Fruit fly (Drosophila melanogaster) whole organism, larva: ENCODE results near the gene cact.

Experiments used
- noc ChIP-seq: fragments of 200-800 bp; sonication (Bioruptor generic); optimal IDR thresholded peaks from 3 replicates; lab custom pipeline; 2019; ENCODE audit warnings: missing biosample characterization, mild to moderate bottlenecking, missing genetic modification characterization, moderate library complexity

The cact gene

dm6 chr2L:16329625-16330024 is 3.6 kb upstream of the cact start, which contains the start of gene CG4440:
TSS of gene CG4440 (plus strand) at chr2L:16329925.
- no peak for TF ChIP-seq noc

- no peak for TF ChIP-seq noc
These were observed 3.1 kb upstream of the cact start, which contains the start of gene mRpL4 for dm6 chr2L:16329102-16329520. TSS of gene mRpL4 (minus strand) at chr2L:16329132.

dm6 chr2L:16326892-16327291 is 885 bp upstream of the cact start, which contains the start of gene CG4278:
TSS of gene CG4278 (plus strand) at chr2L:16327069.
- no peak for TF ChIP-seq noc

- TF ChIP-seq noc = no peak
These were observed 1.2 kb downstream of the cact start for dm6 chr2L:16324833-16325232.

DNA sequence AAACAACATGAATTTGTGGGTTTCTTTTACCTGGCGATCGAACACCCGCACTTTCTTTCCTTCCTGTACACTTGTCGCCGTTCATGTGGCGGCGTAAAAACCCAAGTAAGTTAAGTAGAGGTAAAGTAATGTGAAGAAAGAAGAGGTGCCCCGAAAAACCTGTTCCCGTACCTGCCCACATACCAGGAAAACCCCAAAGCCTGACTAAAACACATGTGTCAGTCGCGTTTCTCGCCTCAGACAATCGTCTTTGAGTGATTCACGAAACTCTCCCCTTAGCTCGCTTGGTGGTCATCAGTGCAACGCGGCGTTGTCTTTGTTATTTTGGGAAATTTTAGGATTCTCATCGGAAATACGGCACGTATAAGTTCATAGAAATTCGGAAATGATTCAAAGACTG is 2.5 kb downstream of the cact start:
- TF ChIP-seq noc = no peak

DNA sequence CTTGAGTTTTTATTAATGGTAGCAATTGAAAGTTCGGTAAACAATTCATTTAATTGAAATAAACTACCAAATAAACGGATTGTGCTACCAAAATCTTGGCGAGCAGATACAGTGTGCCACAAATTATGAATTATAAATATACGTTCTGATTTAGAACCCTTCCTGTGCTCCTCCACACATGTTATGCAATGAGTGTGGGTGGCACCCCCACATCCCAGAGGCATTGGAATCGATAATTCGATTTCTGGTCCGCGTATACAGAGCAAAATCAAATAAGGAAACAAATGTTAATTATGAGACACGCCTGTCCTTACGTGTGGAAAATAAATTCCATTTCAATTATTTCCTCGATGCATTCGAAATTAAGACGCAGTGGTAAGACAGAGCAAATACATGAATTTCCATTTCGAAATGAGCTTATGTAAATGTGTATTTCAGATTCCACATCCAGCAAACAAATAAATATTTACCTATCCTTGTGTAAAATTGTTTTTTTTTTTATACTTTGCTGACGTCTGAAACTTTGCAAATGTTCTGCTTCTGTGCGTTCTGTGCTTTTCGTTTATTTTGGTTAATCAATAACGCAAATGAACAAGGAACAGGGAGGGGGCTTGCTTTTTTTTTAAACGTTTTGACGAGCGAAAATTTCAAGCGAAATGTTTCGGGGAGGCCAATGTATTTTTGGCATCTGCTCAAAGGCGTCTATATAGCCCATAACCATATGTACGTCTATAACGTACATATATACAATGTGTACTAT is 4.0 kb downstream of the cact start:
- TF ChIP-seq noc = no peak

DNA sequence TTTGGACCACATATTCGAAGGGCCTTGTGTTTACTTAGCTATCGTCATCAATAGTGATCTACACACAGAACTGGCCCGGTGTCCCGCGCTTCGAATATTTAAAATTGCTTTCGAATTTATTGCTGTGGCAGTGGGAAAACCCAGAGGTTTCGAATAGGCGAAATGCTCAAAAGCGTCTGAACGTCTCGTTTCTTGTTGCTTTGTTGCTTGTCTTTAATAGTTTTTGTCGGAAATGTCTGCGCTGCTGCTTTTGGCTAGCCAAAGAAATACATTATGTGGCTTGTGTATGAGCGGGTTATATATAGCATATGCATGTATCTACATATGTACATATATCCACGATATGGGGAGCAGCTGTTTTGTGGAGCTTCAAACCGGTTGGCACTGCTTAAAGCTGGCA is 4.8 kb downstream of the cact start:
- no peak for TF ChIP-seq noc

- TF ChIP-seq noc = no peak
These were observed 5.6 kb downstream of the cact start for dm6 chr2L:16320428-16320827.

- TF ChIP-seq noc = peak; percentile 21
These were observed 6.3 kb downstream of the cact start for dm6 chr2L:16319743-16320142.

dm6 chr2L:16317777-16318610 is 8.0 kb downstream of the cact start:
- TF ChIP-seq noc = peak; percentile 4

DNA sequence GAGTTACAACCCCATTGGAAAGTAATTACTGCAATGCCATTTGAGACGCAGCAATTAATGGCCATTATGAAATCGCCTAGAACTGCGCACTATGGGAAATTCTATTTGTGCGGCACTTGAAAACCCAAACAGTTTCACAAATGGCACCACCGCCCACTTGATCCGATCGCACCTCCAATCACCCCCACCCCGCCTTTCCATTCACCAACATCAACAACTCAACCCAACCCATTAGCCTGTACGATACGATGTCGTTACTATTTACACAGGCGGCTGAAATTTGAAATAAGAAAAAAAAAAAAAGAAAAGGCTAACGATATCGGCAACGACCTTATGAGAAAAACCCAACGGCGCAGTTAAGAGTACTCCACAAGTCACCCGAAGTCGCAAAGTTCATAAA is 8.9 kb downstream of the cact start:
- TF ChIP-seq noc = no peak

- TF ChIP-seq noc = no peak
These were observed 9.6 kb downstream of the cact start for dm6 chr2L:16316410-16316809.

DNA sequence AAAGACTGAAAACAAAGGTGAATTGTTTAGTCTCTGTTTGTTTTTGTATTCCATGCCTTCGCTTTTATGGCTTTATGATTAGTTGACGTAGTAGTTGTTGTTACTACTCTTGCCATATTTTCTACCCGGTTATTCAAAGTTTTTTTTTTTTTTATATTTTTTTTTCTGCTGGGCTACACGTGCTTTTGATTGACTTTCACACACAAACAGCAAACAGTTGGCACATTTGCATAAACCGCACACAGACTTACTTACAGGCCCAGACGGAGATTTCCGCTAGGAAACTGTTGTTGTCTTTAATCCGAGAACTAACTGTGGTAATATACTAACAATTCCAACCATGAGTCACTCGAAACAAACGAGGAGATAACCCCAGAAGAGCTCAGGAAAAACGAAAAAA is 10.2 kb downstream of the cact start:
- TF ChIP-seq noc = no peak

DNA sequence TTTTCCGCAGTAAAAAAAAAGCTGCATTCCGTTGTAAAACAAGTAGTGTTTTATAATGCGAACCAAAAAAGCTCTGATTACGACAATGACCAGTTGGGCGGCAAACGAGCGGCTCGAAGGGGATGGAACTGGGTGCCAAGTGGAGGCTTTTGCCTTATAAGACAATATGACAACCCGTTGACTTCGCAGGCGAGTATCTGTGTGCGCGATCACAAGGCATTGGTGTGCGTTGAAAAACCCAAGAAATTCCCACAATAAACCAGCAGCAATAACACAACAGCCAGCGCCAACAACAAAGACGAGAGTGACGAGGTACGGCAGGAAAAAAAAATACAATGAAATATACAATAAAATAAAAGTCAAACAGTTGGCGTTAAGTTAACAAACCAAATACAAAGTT is 11.0 kb downstream of the cact start:
- TF ChIP-seq noc = peak; percentile 6

DNA sequence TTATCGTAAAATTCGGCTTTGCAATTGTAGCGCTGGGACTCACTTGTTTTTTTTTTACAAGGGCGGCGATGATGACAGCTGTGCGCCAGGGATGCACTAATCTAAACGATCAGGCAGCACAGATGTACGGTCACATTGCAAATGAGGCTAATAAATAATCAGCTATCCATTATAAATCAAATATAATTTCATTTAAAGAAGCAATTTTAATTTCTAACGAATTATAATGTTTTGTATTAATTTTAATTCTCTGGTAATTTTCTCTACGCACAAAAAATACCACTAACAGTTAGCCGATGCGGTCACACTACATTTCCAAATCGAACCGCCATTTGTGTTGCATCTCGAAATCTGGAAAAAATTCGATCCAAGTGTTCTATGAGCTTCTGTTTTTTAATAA is 15.4 kb downstream of the cact start, which contains the start of the genes cni and fzy:
Gene cni, minus strand, starts transcription at position 79 of the 400 bp plus-strand sequence.
Gene fzy, plus strand, starts transcription at position 309 of the 400 bp plus-strand sequence.
- no peak for TF ChIP-seq noc

dm6 chr2L:16307026-16307703 is 18.8 kb downstream of the cact start, which contains the start of the genes CG5861 and Syx5:
TSS of gene CG5861 (minus strand) at chr2L:16307298.
TSS of gene Syx5 (plus strand) at chr2L:16307346.
- peak; percentile 74 for TF ChIP-seq noc

DNA sequence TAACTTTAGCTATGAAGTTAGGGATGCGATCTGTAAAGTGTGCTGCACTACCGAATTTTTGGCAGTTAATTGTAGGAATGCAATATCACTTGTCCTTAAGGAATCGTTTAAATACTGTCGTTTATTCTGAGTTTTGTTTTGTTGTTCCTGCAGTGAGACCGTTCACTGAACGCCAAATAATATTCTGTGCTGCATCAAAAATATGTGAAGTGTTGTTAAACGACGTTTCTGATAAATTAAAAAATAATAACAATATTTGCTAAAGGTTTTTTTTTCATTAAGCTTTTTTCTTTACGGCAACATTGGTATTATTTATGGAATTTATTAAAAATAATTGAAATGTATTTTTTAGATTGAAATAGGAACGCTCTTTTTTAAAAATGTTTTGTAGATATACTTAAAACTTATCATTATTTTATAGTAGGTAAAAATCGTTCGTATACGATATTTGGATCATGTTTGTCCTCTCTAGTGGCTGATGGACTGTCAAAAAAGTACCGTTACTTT is 23.2 kb downstream of the cact start, which contains the start of gene GMF:
Gene GMF, minus strand, starts transcription at position 182 of the 507 bp plus-strand sequence.
- peak; percentile 44 for TF ChIP-seq noc
